Worm (Caenorhabditis elegans) whole organism, late embryonic: Measurements from ENCODE around the gene snb-2.

ENCODE experiments used
- C38D4.7 ChIP-seq: fragments of 200-800 bp; sonication (Bioruptor generic); optimal IDR thresholded peaks from 2 replicates; lab custom pipeline; 2018; ENCODE audit warnings: mild to moderate bottlenecking, missing genetic modification characterization, moderate library complexity, missing compliant biosample characterization
- T23F11.4 ChIP-seq: fragments of 200-800 bp; sonication (Bioruptor generic); optimal IDR thresholded peaks from 2 replicates; lab custom pipeline; 2018; ENCODE audit warnings: mild to moderate bottlenecking, missing genetic modification characterization, missing compliant biosample characterization
- ama-1 ChIP-seq: fragments of 150-350 bp; optimal IDR thresholded peaks from 2 replicates; lab custom pipeline; 2014
- che-1 ChIP-seq: sonication (generic microtip); optimal IDR thresholded peaks from 2 replicates; lab custom pipeline; 2016; ENCODE audit warnings: mild to moderate bottlenecking, missing genetic modification characterization, missing compliant biosample characterization
- nfya-1 ChIP-seq: sonication (generic microtip); optimal IDR thresholded peaks from 2 replicates; lab custom pipeline; 2017; ENCODE audit warnings: missing genetic modification characterization, mild to moderate bottlenecking, missing compliant biosample characterization, antibody characterized with exemption, moderate library complexity
- pag-3 ChIP-seq: sonication (generic microtip); optimal IDR thresholded peaks from 2 replicates; lab custom pipeline; 2016; ENCODE audit warnings: missing compliant biosample characterization, missing genetic modification characterization, borderline replicate concordance
- rnt-1 ChIP-seq: sonication (generic microtip); optimal IDR thresholded peaks from 2 replicates; lab custom pipeline; 2016; ENCODE audit warnings: missing genetic modification characterization, missing compliant biosample characterization
- tbx-2 ChIP-seq: sonication (generic microtip); optimal IDR thresholded peaks from 2 replicates; lab custom pipeline; 2016; ENCODE audit warnings: missing genetic modification characterization, missing compliant biosample characterization
- unc-86 ChIP-seq: sonication (generic microtip); optimal IDR thresholded peaks from 2 replicates; lab custom pipeline; 2016; ENCODE audit warnings: missing genetic modification characterization, missing compliant biosample characterization

- TF ChIP-seq tbx-2 (tag; lab: Kevin White, UChicago) (no peak), rnt-1 (tag; lab: Kevin White, UChicago) (no peak), pag-3 (tag; lab: Kevin White, UChicago) (no peak), unc-86 (tag; lab: Kevin White, UChicago) (no peak), T23F11.4 (GFP tag; lab: Kevin White, UChicago) (no peak), ama-1 (no peak), nfya-1 (no peak), C38D4.7 (GFP tag; lab: Kevin White, UChicago) (no peak), che-1 (tag; lab: Kevin White, UChicago) (no peak)
Observed at ce11 chrV:12307011-12307540, 38.6 kb downstream of the snb-2 start, which contains the start of gene srg-45.
